Worm (Caenorhabditis elegans): ENCODE results near the gene pals-26.

- TF ChIP-seq cog-1 (tag; optimal IDR thresholded peaks at IDR 0.05) (peak; percentile 11), flt-1 (GFP tag; IDR thresholded peaks at IDR 0.05) (no peak), klf-2 (GFP tag; conservative IDR thresholded peaks at IDR 0.05) (no peak), ztf-29 (GFP tag; IDR thresholded peaks at IDR 0.05) (no peak), ztf-23 (GFP tag; IDR thresholded peaks at IDR 0.05) (no peak), med-1 (GFP tag; optimal IDR thresholded peaks at IDR 0.05; ENCODE audit: insufficient read depth) (no peak), T22C8.4 (GFP tag; IDR thresholded peaks at IDR 0.05) (no peak), ref-1 (GFP tag; conservative IDR thresholded peaks at IDR 0.05) (no peak)
These were observed 5.9 kb downstream of the pals-26 start for ce11 chrIII:4380835-4381234.

Measured in whole organism, midembryonic.